Worm (Caenorhabditis elegans) whole organism, L4 larva: Measurements from ENCODE around the gene srlf-28.
"Not testable (repeated sequence)": the region's sequence is repeated elsewhere in the genome, so short reads cannot be mapped to it uniquely, and the experiment has no call there.

Experiments
- F37D6.2 ChIP-seq: sonication (generic microtip); optimal IDR thresholded peaks from 2 replicates; lab custom pipeline; 2016; ENCODE audit warnings: mild to moderate bottlenecking, missing genetic modification characterization, missing compliant biosample characterization
- Y105C5A.15 ChIP-seq: fragments of 200-800 bp; sonication (Bioruptor generic); IDR thresholded peaks from 2 replicates; pipeline ENCODE4 v1.3.6; 2022; ENCODE audit warnings: missing genetic modification characterization, missing compliant biosample characterization
- Y75B8A.6 ChIP-seq: fragments of 200-800 bp; sonication (Bioruptor generic); IDR thresholded peaks from 2 replicates; pipeline ENCODE4 v1.3.6; 2022; ENCODE audit warnings: missing genetic modification reagents, missing genetic modification characterization, missing compliant biosample characterization
- aha-1 ChIP-seq: fragments of 150-350 bp; peaks from one replicate; lab custom pipeline; 2014; ENCODE audit warnings: missing biosample characterization, missing genetic modification characterization
- aly-2 ChIP-seq: sonication (generic microtip); optimal IDR thresholded peaks from 2 replicates; lab custom pipeline; 2018; ENCODE audit warnings: missing biosample characterization, missing genetic modification characterization
- ceh-20 ChIP-seq: fragments of 200-800 bp; sonication (Bioruptor generic); IDR thresholded peaks from 2 replicates; pipeline ENCODE4 v1.3.6; 2022; ENCODE audit warnings: missing genetic modification reagents, missing genetic modification characterization, missing compliant biosample characterization
- ceh-28 ChIP-seq: fragments of 150-350 bp; optimal IDR thresholded peaks from 2 replicates; lab custom pipeline; 2014; ENCODE audit warnings: missing biosample characterization, missing genetic modification reagents, missing genetic modification characterization
- ceh-44 ChIP-seq: fragments of 200-800 bp; sonication (Bioruptor generic); IDR thresholded peaks from 2 replicates; pipeline ENCODE4 v1.3.6; 2022; ENCODE audit warnings: missing genetic modification reagents, missing genetic modification characterization, missing compliant biosample characterization
- daf-12 ChIP-seq: fragments of 150-350 bp; optimal IDR thresholded peaks from 2 replicates; lab custom pipeline; 2014; ENCODE audit warnings: missing biosample characterization, missing genetic modification reagents, missing genetic modification characterization
- dmd-6 ChIP-seq: fragments of 200-800 bp; sonication (Bioruptor generic); IDR thresholded peaks from 2 replicates; pipeline ENCODE4 v1.3.6; 2022; ENCODE audit warnings: missing genetic modification reagents, missing genetic modification characterization, missing compliant biosample characterization
- dpl-1 ChIP-seq: fragments of 150-350 bp; optimal IDR thresholded peaks from 2 replicates; lab custom pipeline; 2014; ENCODE audit warnings: missing biosample characterization, missing genetic modification reagents, missing genetic modification characterization
- egl-27 ChIP-seq: sonication (generic microtip); optimal IDR thresholded peaks from 3 replicates; lab custom pipeline; 2017; ENCODE audit warnings: missing biosample characterization, missing genetic modification reagents, missing genetic modification characterization
- egl-43 ChIP-seq: fragments of 200-800 bp; sonication (Bioruptor generic); IDR thresholded peaks from 2 replicates; pipeline ENCODE4 v1.3.6; 2022; ENCODE audit warnings: missing genetic modification reagents, missing genetic modification characterization, missing compliant biosample characterization
- fkh-10 ChIP-seq: fragments of 150-350 bp; optimal IDR thresholded peaks from 2 replicates; lab custom pipeline; 2014; ENCODE audit warnings: missing biosample characterization, missing genetic modification reagents, missing genetic modification characterization
- hif-1 ChIP-seq, 2 experiments: sonication (generic microtip); optimal IDR thresholded peaks; 2 replicates each; lab custom pipeline; 2016 to 2017; ENCODE audit warnings: missing compliant biosample characterization in 2 of 2, missing genetic modification characterization in 2 of 2, missing genetic modification reagents in 2 of 2, missing genotype in 2 of 2, mild to moderate bottlenecking in 1 of 2
- hmg-1.1 ChIP-seq: fragments of 200-800 bp; sonication (Bioruptor generic); IDR thresholded peaks from 2 replicates; pipeline ENCODE4 v1.3.6; 2022; ENCODE audit warnings: missing genetic modification reagents, missing genetic modification characterization, missing compliant biosample characterization
- lin-13 ChIP-seq: fragments of 150-350 bp; optimal IDR thresholded peaks from 2 replicates; lab custom pipeline; 2014; ENCODE audit warnings: missing biosample characterization, missing genetic modification reagents, missing genetic modification characterization
- lin-15B ChIP-seq: fragments of 150-350 bp; sonication (generic microtip); optimal IDR thresholded peaks from 3 replicates; lab custom pipeline; 2014; ENCODE audit warnings: missing biosample characterization, missing genetic modification characterization
- lir-3 ChIP-seq: sonication (generic microtip); optimal IDR thresholded peaks from 2 replicates; lab custom pipeline; 2016; ENCODE audit warnings: mild to moderate bottlenecking, missing genetic modification characterization, missing compliant biosample characterization
- lsy-2 ChIP-seq, 2 experiments: fragments of 150-350 bp in 1 of 2; sonication (generic microtip) in 1 of 2; optimal IDR thresholded peaks; 2 replicates each; lab custom pipeline; 2014 to 2017; ENCODE audit warnings: missing biosample characterization in 2 of 2, missing genetic modification characterization in 2 of 2
- mdt-29 ChIP-seq: fragments of 200-800 bp; sonication (Bioruptor generic); IDR thresholded peaks from 2 replicates; pipeline ENCODE4 v1.3.6; 2022; ENCODE audit warnings: missing genetic modification reagents, missing genetic modification characterization, missing compliant biosample characterization
- mep-1 ChIP-seq: fragments of 150-350 bp; sonication (generic microtip); optimal IDR thresholded peaks from 3 replicates; lab custom pipeline; 2014; ENCODE audit warnings: missing biosample characterization, missing genetic modification characterization
- mxl-2 ChIP-seq: fragments of 200-800 bp; sonication (Bioruptor generic); conservative IDR thresholded peaks from 2 replicates; pipeline ENCODE4 v1.3.6; 2022; ENCODE audit warnings: missing genetic modification reagents, missing genetic modification characterization, missing compliant biosample characterization
- nhr-10 ChIP-seq: fragments of 150-350 bp; optimal IDR thresholded peaks from 2 replicates; lab custom pipeline; 2014; ENCODE audit warnings: missing biosample characterization, missing genetic modification characterization
- nhr-102 ChIP-seq: sonication (generic microtip); optimal IDR thresholded peaks from 2 replicates; lab custom pipeline; 2016; ENCODE audit warnings: mild to moderate bottlenecking, missing genetic modification characterization, moderate library complexity, missing compliant biosample characterization
- nhr-11 ChIP-seq: fragments of 150-350 bp; optimal IDR thresholded peaks from 2 replicates; lab custom pipeline; 2014; ENCODE audit warnings: missing biosample characterization, missing genetic modification characterization
- nhr-28 ChIP-seq: fragments of 150-350 bp; optimal IDR thresholded peaks from 2 replicates; lab custom pipeline; 2014; ENCODE audit warnings: missing biosample characterization, missing genetic modification characterization
- rbr-2 ChIP-seq: sonication (generic microtip); optimal IDR thresholded peaks from 2 replicates; lab custom pipeline; 2016; ENCODE audit warnings: missing genotype, missing genetic modification characterization, missing compliant biosample characterization
- snpc-1.2 ChIP-seq: fragments of 200-800 bp; sonication (Bioruptor generic); IDR thresholded peaks from 2 replicates; pipeline ENCODE4 v1.3.6; 2022; ENCODE audit warnings: missing genetic modification reagents, missing genetic modification characterization, missing compliant biosample characterization
- snpc-4 ChIP-seq: fragments of 150-350 bp; optimal IDR thresholded peaks from 2 replicates; lab custom pipeline; 2014; ENCODE audit warnings: missing biosample characterization, missing genetic modification characterization
- tag-97 ChIP-seq: fragments of 200-800 bp; sonication (Bioruptor generic); IDR thresholded peaks from 2 replicates; pipeline ENCODE4 v1.3.6; 2022; ENCODE audit warnings: missing genetic modification characterization, missing compliant biosample characterization
- unc-62 ChIP-seq, 3 experiments: fragments of 150-350 bp in 1 of 3; sonication (generic microtip); optimal IDR thresholded peaks in 2 of 3; peaks in 1 of 3; 1 replicate in 1 of 3; 2 replicates in 2 of 3; lab custom pipeline; 2014 to 2017; ENCODE audit warnings: missing biosample characterization in 3 of 3, missing genetic modification characterization in 3 of 3, missing genetic modification reagents in 3 of 3, missing genotype in 1 of 3
- vab-7 ChIP-seq: fragments of 200-800 bp; sonication (Bioruptor generic); IDR thresholded peaks from 2 replicates; pipeline ENCODE4 v1.3.6; 2022; ENCODE audit warnings: missing genetic modification reagents, missing genetic modification characterization, missing compliant biosample characterization
- zfp-2 ChIP-seq: sonication (generic microtip); optimal IDR thresholded peaks from 2 replicates; lab custom pipeline; 2016; ENCODE audit warnings: mild to moderate bottlenecking, missing genetic modification characterization, missing compliant biosample characterization
- ztf-11 ChIP-seq: fragments of 150-350 bp; optimal IDR thresholded peaks from 2 replicates; lab custom pipeline; 2014; ENCODE audit warnings: missing biosample characterization, missing genetic modification characterization

Gene srlf-28

ce11 chrIV:14385140-14385539 lies 41.5 kb upstream of the srlf-28 start:
- no peak for TF ChIP-seq hmg-1.1 (GFP tag; lab: Robert Waterston, UW)
- peak; percentile 14 for TF ChIP-seq aha-1 (tag; lab: Kevin White, UChicago)
- TF ChIP-seq nhr-28 (tag; lab: Kevin White, UChicago) = peak; percentile 1
- TF ChIP-seq ztf-11 (tag; lab: Kevin White, UChicago) = no peak
- TF ChIP-seq mdt-29 = no peak
- no peak for TF ChIP-seq nhr-10
- TF ChIP-seq, all 104 proteins: peak for 2

- TF ChIP-seq unc-62 (GFP tag; optimal IDR thresholded peaks at IDR 0.05 in 1 of 2; lab: Kevin White, UChicago) (peak in 1 of 2 experiments; percentile 56), unc-62 (tag; optimal IDR thresholded peaks at IDR 0.05; lab: Kevin White, UChicago) (no peak), dmd-6 (GFP tag; lab: Robert Waterston, UW) (no peak)
Observed at ce11 chrIV:14384194-14384593, 40.5 kb upstream of the srlf-28 start.

- TF ChIP-seq mep-1 = no peak
- peak; percentile 78 for TF ChIP-seq snpc-1.2 (GFP tag; lab: Robert Waterston, UW)
Observed at ce11 chrIV:14383474-14383873, 39.8 kb upstream of the srlf-28 start, which contains the start of gene paqr-3. paqr-3 (minus strand) TSS chrIV:14383683.

ce11 chrIV:14379191-14379590 lies 35.5 kb upstream of the srlf-28 start:
- no peak for TF ChIP-seq F37D6.2 (tag; lab: Kevin White, UChicago)
- TF ChIP-seq lsy-2 (tag; optimal IDR thresholded peaks at IDR 0.05; lab: Kevin White, UChicago) = no peak
- no peak for TF ChIP-seq snpc-4 (tag; lab: Kevin White, UChicago)
- no peak for TF ChIP-seq egl-43 (GFP tag; lab: Robert Waterston, UW)
- TF ChIP-seq aly-2 (tag; lab: Kevin White, UChicago) = no peak
- no peak for TF ChIP-seq egl-27 (tag; lab: Kevin White, UChicago)
- TF ChIP-seq vab-7 (GFP tag; lab: Robert Waterston, UW) = no peak
- no peak for TF ChIP-seq daf-12 (tag; lab: Kevin White, UChicago)
- no peak for TF ChIP-seq lir-3 (tag; lab: Kevin White, UChicago)
- TF ChIP-seq hif-1 (tag; optimal IDR thresholded peaks at IDR 0.05; lab: Kevin White, UChicago) = no peak

- TF ChIP-seq zfp-2 (tag; lab: Kevin White, UChicago) (no peak), unc-62 (GFP tag; optimal IDR thresholded peaks at IDR 0.05 in 1 of 2; lab: Kevin White, UChicago) (peak in 1 of 2 experiments; percentile 97), unc-62 (tag; optimal IDR thresholded peaks at IDR 0.05; lab: Kevin White, UChicago) (no peak)
Observed at ce11 chrIV:14377850-14378249, 34.2 kb upstream of the srlf-28 start.

ce11 chrIV:14377267-14377814 lies 33.7 kb upstream of the srlf-28 start:
- TF ChIP-seq Y105C5A.15 (GFP tag; lab: Robert Waterston, UW) (no peak), lir-3 (tag; lab: Kevin White, UChicago) (no peak), snpc-1.2 (GFP tag; lab: Robert Waterston, UW) (peak; percentile 95)

ce11 chrIV:14373814-14374213 lies 30.2 kb upstream of the srlf-28 start, which contains the start of gene Y67A10A.7:
Y67A10A.7 (plus strand) TSS chrIV:14374114.
- TF ChIP-seq Y75B8A.6; lin-13 (GFP tag; lab: Kevin White, UChicago); ceh-44 (GFP tag; lab: Robert Waterston, UW): not testable (repeated sequence)

ce11 chrIV:14371639-14372038 lies 28.0 kb upstream of the srlf-28 start:
- TF ChIP-seq mxl-2 (no peak), lin-15B (no peak), nhr-102 (tag; lab: Kevin White, UChicago) (no peak), lsy-2 (tag; optimal IDR thresholded peaks at IDR 0.05; lab: Kevin White, UChicago) (peak; percentile 30 to 70), tag-97 (GFP tag; lab: Robert Waterston, UW) (no peak), nhr-11 (tag; lab: Kevin White, UChicago) (peak; percentile 27), ceh-44 (GFP tag; lab: Robert Waterston, UW) (no peak), nhr-28 (tag; lab: Kevin White, UChicago) (no peak), aha-1 (tag; lab: Kevin White, UChicago) (peak; percentile 93), hmg-1.1 (GFP tag; lab: Robert Waterston, UW) (peak; percentile 64; the same call in 1 of the 2 replicates), dpl-1 (GFP tag; lab: Kevin White, UChicago) (peak; percentile 3), rbr-2 (peak; percentile 71), fkh-10 (GFP tag; lab: Kevin White, UChicago) (peak; percentile 89), Y105C5A.15 (GFP tag; lab: Robert Waterston, UW) (no peak), ceh-28 (tag; lab: Kevin White, UChicago) (peak; percentile 15), ceh-20 (GFP tag; lab: Robert Waterston, UW) (0 out of 2 replicates have a peak, but pooled peaks have one; percentile 37), aly-2 (tag; lab: Kevin White, UChicago) (no peak), mep-1 (peak; percentile 56)
